Worm (Caenorhabditis elegans) whole organism, midembryonic: ENCODE results near the gene ZK1055.4.

Experiments used
- T22C8.4 ChIP-seq: fragments of 200-800 bp; sonication (Bioruptor generic); IDR thresholded peaks from 2 replicates; pipeline ENCODE4 v1.3.6; 2022; ENCODE audit warnings: missing genetic modification characterization, missing compliant biosample characterization
- cog-1 ChIP-seq: sonication (generic microtip); optimal IDR thresholded peaks from 2 replicates; lab custom pipeline; 2016; ENCODE audit warnings: missing genetic modification characterization, missing compliant biosample characterization
- flt-1 ChIP-seq: fragments of 200-800 bp; sonication (Bioruptor generic); IDR thresholded peaks from 2 replicates; pipeline ENCODE4 v1.3.6; 2022; ENCODE audit warnings: missing genetic modification characterization, missing compliant biosample characterization
- klf-2 ChIP-seq: fragments of 200-800 bp; sonication (Bioruptor generic); conservative IDR thresholded peaks from 2 replicates; pipeline ENCODE4 v1.3.6; 2022; ENCODE audit warnings: missing genetic modification reagents, missing genetic modification characterization, missing compliant biosample characterization
- med-1 ChIP-seq: sonication (generic microtip); optimal IDR thresholded peaks from 2 replicates; lab custom pipeline; 2017; ENCODE audit warnings: missing genetic modification characterization, mild to moderate bottlenecking, missing compliant biosample characterization, antibody characterized with exemption, missing genetic modification reagents; ENCODE audit not compliant: insufficient read depth
- tab-1 ChIP-seq: fragments of 200-800 bp; sonication (Bioruptor generic); IDR thresholded peaks from 2 replicates; pipeline ENCODE4 v1.3.6; 2022; ENCODE audit warnings: missing genetic modification characterization, missing compliant biosample characterization
- ztf-29 ChIP-seq: fragments of 200-800 bp; sonication (Bioruptor generic); IDR thresholded peaks from 2 replicates; pipeline ENCODE4 v1.3.6; 2022; ENCODE audit warnings: missing genetic modification reagents, missing genetic modification characterization, missing compliant biosample characterization

DNA sequence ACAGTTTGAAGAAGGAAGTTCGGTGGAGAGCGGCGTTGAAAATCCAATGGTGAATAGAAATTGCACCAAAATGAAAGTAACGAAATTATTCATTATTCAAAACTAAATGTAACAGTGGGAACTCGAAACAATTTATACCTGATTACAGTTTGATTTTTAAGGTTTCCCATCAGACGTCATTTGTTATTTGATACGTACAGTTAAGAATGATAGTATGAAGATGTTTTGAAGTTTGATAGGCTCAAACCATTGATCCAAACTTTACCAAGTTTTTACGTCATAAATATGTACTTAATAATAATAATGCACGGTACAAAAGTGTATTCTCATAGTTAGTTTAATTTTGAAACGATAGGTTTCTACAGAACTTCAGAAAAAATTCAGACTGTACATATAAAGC is 23.8 kb upstream of the ZK1055.4 start, which contains the start of gene spp-20:
- TF ChIP-seq klf-2: no peak
- TF ChIP-seq ztf-29: no peak
- TF ChIP-seq tab-1: no peak
- no peak for TF ChIP-seq med-1 (GFP tag; lab: Kevin White, UChicago)
- TF ChIP-seq flt-1: no peak
- no peak for TF ChIP-seq T22C8.4
- TF ChIP-seq cog-1 (tag; lab: Kevin White, UChicago): no peak
